Worm (Caenorhabditis elegans) whole organism, late embryonic: ENCODE data around the gene C16A3.2.

Experiments used
- ceh-2 ChIP-seq: sonication (generic microtip); optimal IDR thresholded peaks from 2 replicates; lab custom pipeline; 2016; ENCODE audit warnings: missing genotype, missing genetic modification characterization, missing compliant biosample characterization
- ceh-45 ChIP-seq: fragments of 200-800 bp; sonication (Bioruptor generic); IDR thresholded peaks from 2 replicates; pipeline ENCODE4 v1.3.6; 2022; ENCODE audit warnings: missing genetic modification reagents, missing genetic modification characterization, missing compliant biosample characterization
- fkh-10 ChIP-seq: fragments of 150-350 bp; optimal IDR thresholded peaks from 2 replicates; lab custom pipeline; 2014; ENCODE audit warnings: missing biosample characterization, missing genetic modification reagents, missing genetic modification characterization
- pag-3 ChIP-seq: sonication (generic microtip); optimal IDR thresholded peaks from 2 replicates; lab custom pipeline; 2016; ENCODE audit warnings: missing compliant biosample characterization, missing genetic modification characterization, borderline replicate concordance
- tbx-7 ChIP-seq: sonication (generic microtip); optimal IDR thresholded peaks from 2 replicates; lab custom pipeline; 2016; ENCODE audit warnings: missing genotype, missing genetic modification characterization, missing compliant biosample characterization
- unc-55 ChIP-seq: sonication (generic microtip); optimal IDR thresholded peaks from 2 replicates; lab custom pipeline; 2017; ENCODE audit warnings: missing biosample characterization, missing genetic modification reagents, missing genetic modification characterization

ce11 chrIII:6432939-6433338 lies 43.3 kb downstream of the C16A3.2 start, which contains the start of gene vps-16:
- no peak for TF ChIP-seq ceh-2 (tag; lab: Kevin White, UChicago)
- TF ChIP-seq pag-3 (tag; lab: Kevin White, UChicago): no peak
- TF ChIP-seq tbx-7 (tag; lab: Kevin White, UChicago): no peak
- TF ChIP-seq ceh-45 (GFP tag; lab: Robert Waterston, UW): no peak
- no peak for TF ChIP-seq fkh-10 (GFP tag; lab: Kevin White, UChicago)
- no peak for TF ChIP-seq unc-55 (GFP tag; lab: Kevin White, UChicago)
